Fruit fly (Drosophila melanogaster) ovary, adult (tissue): ENCODE measurements around the gene CG6766.
"Not testable (repeated sequence)": the region's sequence is repeated elsewhere in the genome, so short reads cannot be mapped to it uniquely, and the experiment has no call there.

Experiments used
- CG17801 ChIP-seq: fragments of 200-800 bp; optimal IDR thresholded peaks from 2 replicates; lab custom pipeline; 2019; ENCODE audit warnings: missing biosample characterization, mild to moderate bottlenecking, missing genetic modification characterization, moderate library complexity; ENCODE audit not compliant: partially characterized antibody

The CG6766 gene

dm6 chr2L:12004211-12004979 lies 36.1 kb downstream of the CG6766 start:
- TF ChIP-seq CG17801 (GFP tag; lab: Kevin White, UChicago), result no peak

- TF ChIP-seq CG17801 (GFP tag; lab: Kevin White, UChicago), result peak; percentile 22
These were observed 36.7 kb downstream of the CG6766 start for dm6 chr2L:12003792-12004210.

- TF ChIP-seq CG17801 (GFP tag; lab: Kevin White, UChicago), result no peak
These were observed 37.3 kb downstream of the CG6766 start for dm6 chr2L:12002922-12003791.

- TF ChIP-seq CG17801 (GFP tag; lab: Kevin White, UChicago), result peak; percentile 44
These were observed 38.4 kb downstream of the CG6766 start, which contains the start of gene Hacd1 for dm6 chr2L:12002051-12002450. TSS of gene Hacd1 (minus strand) at chr2L:12002266.

dm6 chr2L:12001132-12001531 lies 39.4 kb downstream of the CG6766 start:
- TF ChIP-seq CG17801 (GFP tag; lab: Kevin White, UChicago), result no peak

- not testable (repeated sequence) for TF ChIP-seq CG17801 (GFP tag; lab: Kevin White, UChicago)
These were observed 41.2 kb downstream of the CG6766 start, which contains the start of the genes CG18787 and Nfs1 for dm6 chr2L:11999240-11999704. TSS of gene CG18787 (minus strand) at chr2L:11999340. TSS of gene Nfs1 (plus strand) at chr2L:11999654.

dm6 chr2L:11996509-11996908 lies 44.0 kb downstream of the CG6766 start, which contains the start of gene Ada1-1:
TSS of gene Ada1-1 (plus strand) at chr2L:11996809.
- not testable (repeated sequence) for TF ChIP-seq CG17801 (GFP tag; lab: Kevin White, UChicago)

dm6 chr2L:11995332-11995790 lies 45.1 kb downstream of the CG6766 start, which contains the start of the genes CG18789 and Qtzl:
TSS of gene CG18789 (minus strand) at chr2L:11995432.
TSS of gene Qtzl (plus strand) at chr2L:11995740.
- not testable (repeated sequence) for TF ChIP-seq CG17801 (GFP tag; lab: Kevin White, UChicago)

- not testable (repeated sequence) for TF ChIP-seq CG17801 (GFP tag; lab: Kevin White, UChicago)
These were observed 47.9 kb downstream of the CG6766 start, which contains the start of gene Ada1-2 for dm6 chr2L:11992602-11993001. TSS of gene Ada1-2 (plus strand) at chr2L:11992902.

- no peak for TF ChIP-seq CG17801 (GFP tag; lab: Kevin White, UChicago)
These were observed 49.9 kb downstream of the CG6766 start, which contains the start of gene escl for dm6 chr2L:11990458-11991065. TSS of gene escl (plus strand) at chr2L:11990927.

dm6 chr2L:11989729-11990128 lies 50.8 kb downstream of the CG6766 start, which contains the start of the genes zuc and dgt2:
TSS of gene zuc (minus strand) at chr2L:11989882.
TSS of gene dgt2 (plus strand) at chr2L:11989936.
- no peak for TF ChIP-seq CG17801 (GFP tag; lab: Kevin White, UChicago)

dm6 chr2L:11989210-11989609 lies 51.3 kb downstream of the CG6766 start:
- no peak for TF ChIP-seq CG17801 (GFP tag; lab: Kevin White, UChicago)
